Worm (Caenorhabditis elegans) whole organism, L4/young adult: ENCODE measurements around the gene ech-9.

Experiments used
- W03F9.2 ChIP-seq: fragments of 150-350 bp; optimal IDR thresholded peaks from 2 replicates; lab custom pipeline; 2014; ENCODE audit warnings: missing biosample characterization, missing genetic modification characterization
- dao-5 ChIP-seq: sonication (generic microtip); optimal IDR thresholded peaks from 2 replicates; lab custom pipeline; 2016; ENCODE audit warnings: missing genotype, missing genetic modification characterization, moderate library complexity, missing compliant biosample characterization
- him-1 ChIP-seq: sonication (generic microtip); optimal IDR thresholded peaks from 2 replicates; lab custom pipeline; 2016; ENCODE audit warnings: missing genotype, missing genetic modification reagents, missing genetic modification characterization, missing compliant biosample characterization

Gene ech-9

DNA sequence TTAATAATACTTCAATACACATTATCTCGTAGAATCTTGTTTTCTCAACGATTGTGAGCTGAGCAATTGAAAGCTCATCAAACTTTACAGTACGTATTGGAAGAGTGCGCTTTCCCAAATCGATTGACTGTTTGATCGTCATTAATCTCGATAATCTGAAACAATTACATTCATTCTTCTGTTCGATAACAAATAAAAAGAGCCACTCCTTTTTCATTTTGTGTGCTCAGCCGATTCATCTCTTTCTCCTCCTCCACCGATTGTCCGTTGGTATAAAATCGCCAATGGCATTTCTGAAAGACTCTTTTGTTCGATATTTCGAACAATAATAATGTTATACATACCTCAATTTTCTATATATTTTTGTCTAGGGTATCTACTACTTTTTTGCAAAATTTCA lies 11.4 kb downstream of the ech-9 start, which contains the start of gene nas-12:
Gene nas-12 (plus strand): TSS at position 301 of the 400 bp plus-strand sequence.
- no peak for TF ChIP-seq him-1 (tag; lab: Kevin White, UChicago)
- TF ChIP-seq W03F9.2 (tag; lab: Kevin White, UChicago), result no peak
- TF ChIP-seq dao-5 (tag; lab: Kevin White, UChicago), result no peak

DNA sequence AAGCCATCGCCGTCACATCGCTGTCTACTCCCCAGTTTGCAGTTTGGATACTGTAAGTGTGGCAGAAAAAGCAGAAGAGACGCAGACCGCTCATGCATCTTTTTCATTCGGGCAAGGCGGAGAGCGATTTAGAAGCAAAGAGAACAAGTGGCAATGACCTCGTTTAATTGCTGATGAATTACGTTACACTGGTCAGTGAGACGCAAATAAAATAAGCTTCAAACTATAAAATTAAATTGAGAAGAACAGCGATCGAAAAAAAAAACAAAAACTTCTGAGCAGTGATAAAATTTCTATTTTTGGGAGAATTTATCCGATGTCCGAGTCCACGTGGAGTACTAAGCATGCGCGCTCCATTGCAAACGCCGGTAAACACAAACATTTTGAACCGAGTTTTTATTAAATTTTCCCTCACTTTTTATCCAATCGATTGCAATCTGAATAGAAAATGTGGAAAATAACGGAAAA lies 13.0 kb downstream of the ech-9 start, which contains the start of gene C24F3.2:
Gene C24F3.2 (plus strand): TSS at position 418 of the 468 bp plus-strand sequence.
- TF ChIP-seq him-1 (tag; lab: Kevin White, UChicago) (peak; percentile 7), W03F9.2 (tag; lab: Kevin White, UChicago) (no peak), dao-5 (tag; lab: Kevin White, UChicago) (no peak)

DNA sequence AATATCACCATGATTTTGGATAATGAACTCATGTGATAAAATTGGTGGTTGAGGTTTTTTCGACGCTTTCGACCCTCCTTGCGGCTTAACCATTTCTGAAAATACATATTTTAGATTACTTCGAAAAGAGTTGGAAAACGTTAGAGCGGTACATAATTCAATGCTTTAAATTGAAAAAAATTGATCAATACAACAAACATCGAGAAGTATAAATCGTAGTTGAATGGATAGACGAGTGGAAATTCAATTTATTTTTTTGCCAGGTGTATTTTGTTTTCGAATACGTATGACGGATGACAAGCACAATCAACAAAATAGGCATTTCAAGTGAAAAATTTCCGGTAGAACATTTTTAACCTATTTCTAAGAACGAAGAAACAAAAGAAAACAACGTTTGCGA lies 13.9 kb downstream of the ech-9 start, which contains the start of gene tram-1:
Gene tram-1 (minus strand): TSS at position 101 of the 400 bp plus-strand sequence.
- TF ChIP-seq dao-5 (tag; lab: Kevin White, UChicago) (no peak), him-1 (tag; lab: Kevin White, UChicago) (no peak), W03F9.2 (tag; lab: Kevin White, UChicago) (no peak)

DNA sequence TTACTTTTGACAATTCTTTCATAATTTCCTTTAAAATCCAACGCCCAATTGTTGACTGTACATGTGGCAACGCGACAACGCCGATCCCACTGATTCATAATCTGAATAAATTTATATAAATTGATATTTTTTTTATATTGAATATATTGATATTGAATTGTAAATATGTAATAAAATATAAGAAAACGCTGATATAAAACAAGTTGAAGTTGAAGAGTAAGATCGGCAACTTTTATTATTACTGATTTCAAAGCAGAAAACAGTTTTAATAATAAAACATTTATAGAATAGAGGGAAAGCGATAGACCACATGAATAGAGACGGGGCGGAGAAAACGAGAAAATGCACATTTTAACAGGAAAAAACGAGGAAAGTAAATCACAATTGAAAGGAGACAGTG lies 15.9 kb downstream of the ech-9 start, which contains the start of gene qns-1:
Gene qns-1 (minus strand): TSS at position 101 of the 400 bp plus-strand sequence.
- TF ChIP-seq him-1 (tag; lab: Kevin White, UChicago) (no peak), W03F9.2 (tag; lab: Kevin White, UChicago) (no peak), dao-5 (tag; lab: Kevin White, UChicago) (no peak)

DNA sequence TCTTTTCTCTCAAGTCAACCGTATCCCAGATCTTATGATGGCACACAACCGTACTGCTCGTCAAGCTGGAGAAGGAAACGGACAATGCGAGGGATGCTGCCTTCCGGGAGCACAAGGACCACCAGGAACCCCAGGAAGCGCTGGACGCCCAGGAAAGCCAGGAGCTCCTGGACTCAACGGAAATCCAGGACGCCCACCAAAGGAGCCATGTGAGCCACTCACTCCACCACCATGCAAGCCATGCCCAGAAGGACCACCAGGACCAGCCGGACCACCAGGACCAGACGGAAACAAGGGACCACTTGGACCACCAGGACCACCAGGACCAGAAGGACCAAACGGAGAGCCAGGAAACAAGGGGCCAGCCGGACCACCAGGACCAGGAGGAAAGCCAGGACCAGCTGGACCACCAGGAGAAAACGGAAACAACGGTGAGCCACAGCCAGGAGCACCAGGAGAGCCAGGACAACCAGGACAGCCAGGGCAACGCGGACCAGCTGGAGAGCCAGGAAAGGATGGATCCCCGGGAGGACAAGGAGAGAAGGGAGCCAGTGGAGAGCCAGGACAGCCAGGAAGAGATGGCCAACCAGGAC lies 18.3 kb downstream of the ech-9 start:
- no peak for TF ChIP-seq him-1 (tag; lab: Kevin White, UChicago)
- TF ChIP-seq dao-5 (tag; lab: Kevin White, UChicago), result no peak
- TF ChIP-seq W03F9.2 (tag; lab: Kevin White, UChicago), result no peak

DNA sequence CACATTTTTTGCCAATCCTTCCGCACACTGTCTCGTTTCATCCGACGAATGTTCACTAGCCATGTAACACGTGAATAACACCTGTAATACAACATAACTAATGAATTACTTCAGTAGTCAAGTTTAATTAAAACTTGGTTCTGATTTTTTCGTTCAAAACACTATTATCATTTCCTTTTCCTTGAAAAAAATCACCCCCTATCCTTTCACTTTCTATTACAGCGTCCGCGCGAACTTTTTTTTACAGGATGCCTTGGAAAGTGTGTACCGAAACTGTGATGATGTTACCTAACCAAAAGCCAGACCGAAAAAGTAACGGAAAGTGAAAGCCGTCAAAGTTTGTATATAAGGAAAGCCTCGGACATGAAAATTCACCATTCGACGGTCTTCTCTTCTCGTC lies 19.1 kb downstream of the ech-9 start, which contains the start of gene col-124:
Gene col-124 (plus strand): TSS at position 374 of the 400 bp plus-strand sequence.
- TF ChIP-seq dao-5 (tag; lab: Kevin White, UChicago) (no peak), W03F9.2 (tag; lab: Kevin White, UChicago) (no peak), him-1 (tag; lab: Kevin White, UChicago) (no peak)

DNA sequence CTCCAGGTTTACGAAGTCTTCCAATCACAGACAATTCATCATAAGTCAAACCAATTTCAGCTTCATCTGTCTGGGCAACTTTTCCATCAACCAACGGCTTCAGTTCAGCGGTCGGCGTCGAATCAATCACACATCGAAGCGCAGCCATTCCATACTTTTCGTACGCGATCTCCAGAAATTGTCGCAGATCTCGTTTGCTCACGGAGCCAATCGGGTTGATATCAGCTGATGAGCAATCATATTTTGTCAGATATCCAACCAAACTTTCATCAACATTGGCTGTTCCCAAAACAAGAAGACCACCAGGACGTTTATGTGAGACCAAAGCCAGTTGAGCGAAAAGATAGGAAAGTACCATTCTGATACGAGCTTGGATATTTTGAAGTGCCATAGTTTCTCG lies 19.7 kb downstream of the ech-9 start:
- no peak for TF ChIP-seq him-1 (tag; lab: Kevin White, UChicago)
- TF ChIP-seq dao-5 (tag; lab: Kevin White, UChicago), result no peak
- TF ChIP-seq W03F9.2 (tag; lab: Kevin White, UChicago), result no peak

DNA sequence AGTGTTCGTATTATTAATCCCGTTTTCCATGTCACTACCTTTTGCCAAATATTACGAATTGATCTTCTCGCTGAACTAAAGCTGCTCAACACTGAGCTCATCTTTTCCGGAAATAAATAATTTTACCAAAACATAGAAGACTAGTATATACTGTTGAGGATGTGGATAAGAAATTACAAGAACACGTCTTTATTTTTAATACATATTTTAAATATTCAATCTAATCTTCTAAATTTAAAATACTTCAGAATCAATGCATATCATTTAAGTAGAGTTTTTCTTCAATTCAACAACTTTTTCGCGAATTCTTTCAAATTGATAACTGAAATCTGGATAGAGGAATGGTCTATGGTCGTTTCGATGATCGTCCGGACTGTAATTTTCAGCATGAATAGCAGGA lies 20.3 kb downstream of the ech-9 start, which contains the start of gene abt-1:
Gene abt-1 (minus strand): TSS at position 101 of the 400 bp plus-strand sequence.
- TF ChIP-seq dao-5 (tag; lab: Kevin White, UChicago), result no peak
- TF ChIP-seq him-1 (tag; lab: Kevin White, UChicago), result no peak
- TF ChIP-seq W03F9.2 (tag; lab: Kevin White, UChicago), result no peak

DNA sequence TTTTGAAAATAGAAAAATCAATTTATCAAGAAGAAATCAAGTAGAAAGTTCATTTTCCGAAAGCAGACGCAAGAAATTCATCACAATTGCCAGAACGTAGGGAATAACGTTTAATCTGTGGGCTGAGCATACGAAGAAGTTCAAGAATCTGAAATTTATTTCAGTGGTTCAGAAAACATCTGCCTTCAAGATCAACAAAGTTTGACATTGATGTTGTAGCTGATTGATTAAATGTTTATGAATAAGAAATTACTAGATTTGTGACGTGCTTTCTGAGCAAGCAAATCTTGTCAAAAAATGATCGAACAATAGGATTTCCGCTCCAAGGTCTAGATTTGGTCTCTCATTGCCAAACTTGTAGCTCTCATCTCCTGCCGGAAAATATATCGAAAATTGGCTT lies 28.9 kb downstream of the ech-9 start, which contains the start of gene K04D7.6:
Gene K04D7.6 (minus strand): TSS at position 101 of the 400 bp plus-strand sequence.
- TF ChIP-seq him-1 (tag; lab: Kevin White, UChicago) (no peak), W03F9.2 (tag; lab: Kevin White, UChicago) (no peak), dao-5 (tag; lab: Kevin White, UChicago) (no peak)

DNA sequence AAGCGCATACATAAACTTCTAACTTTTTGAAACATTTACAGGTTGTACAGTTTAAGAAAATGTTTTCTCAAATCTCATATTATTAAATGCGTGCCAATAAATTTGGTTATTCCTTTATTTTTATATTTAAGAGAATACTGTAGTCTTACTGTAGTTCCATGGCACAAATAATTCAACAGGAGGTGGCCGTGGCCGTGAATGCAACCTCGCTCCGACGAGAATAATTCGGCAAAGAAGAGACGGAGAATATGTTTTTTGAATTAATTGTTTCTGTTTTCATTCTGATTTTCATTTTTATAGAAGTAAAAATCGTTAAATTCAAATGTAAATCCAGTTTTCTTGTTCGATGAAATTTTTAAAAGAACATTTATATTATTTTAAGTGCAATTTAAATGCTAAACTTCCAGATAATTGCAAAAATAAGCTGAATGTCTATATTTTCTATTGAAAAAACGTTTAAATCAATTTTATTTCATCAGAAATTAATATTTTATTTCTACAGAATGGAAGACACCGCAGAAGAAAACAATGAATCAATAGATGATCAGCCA lies 37.7 kb downstream of the ech-9 start, which contains the start of gene gon-4:
Gene gon-4 (plus strand): TSS at position 501 of the 551 bp plus-strand sequence.
- TF ChIP-seq W03F9.2 (tag; lab: Kevin White, UChicago), result peak; percentile 50
- no peak for TF ChIP-seq dao-5 (tag; lab: Kevin White, UChicago)
- no peak for TF ChIP-seq him-1 (tag; lab: Kevin White, UChicago)

DNA sequence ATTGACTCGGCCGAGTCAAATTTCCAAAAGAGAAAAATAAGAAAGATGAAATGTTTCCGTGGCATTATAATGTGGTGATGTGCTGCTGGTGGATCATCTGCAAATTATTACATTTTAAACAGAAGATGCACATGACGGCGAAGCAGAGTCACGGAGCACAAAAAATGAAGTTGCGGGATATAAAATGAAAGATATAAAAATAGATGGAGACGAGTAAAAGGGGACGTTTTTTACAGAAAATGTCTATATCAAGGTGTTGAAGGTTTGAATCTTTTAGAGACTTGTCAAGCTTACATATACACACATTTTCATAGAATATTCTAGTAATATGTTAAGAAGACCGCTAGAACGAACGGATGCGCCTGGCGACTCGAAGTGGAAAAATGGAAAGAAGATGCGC lies 40.8 kb downstream of the ech-9 start, which contains the start of gene ptrg-1:
Gene ptrg-1 (minus strand): TSS at position 101 of the 400 bp plus-strand sequence.
- TF ChIP-seq dao-5 (tag; lab: Kevin White, UChicago) (no peak), him-1 (tag; lab: Kevin White, UChicago) (no peak), W03F9.2 (tag; lab: Kevin White, UChicago) (no peak)

DNA sequence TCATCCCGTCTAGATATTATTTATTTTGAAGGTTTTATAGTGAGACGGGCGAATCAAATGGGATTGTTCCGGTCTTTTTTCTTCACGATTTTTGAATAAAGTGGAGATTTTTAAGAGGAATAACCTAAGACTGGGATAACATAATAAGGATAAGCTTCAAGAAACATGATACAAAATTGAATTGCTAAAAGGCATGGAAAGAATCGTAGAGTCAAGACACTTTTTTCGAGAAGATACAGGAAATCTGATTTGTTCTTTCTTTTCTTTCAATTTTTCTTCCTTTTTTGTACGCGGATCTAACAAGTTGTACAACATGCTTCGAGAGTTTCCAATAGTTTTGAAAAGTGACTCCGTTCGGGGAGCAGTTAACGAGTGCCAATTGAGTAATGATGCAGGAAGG lies 43.6 kb downstream of the ech-9 start:
- TF ChIP-seq him-1 (tag; lab: Kevin White, UChicago), result no peak
- no peak for TF ChIP-seq dao-5 (tag; lab: Kevin White, UChicago)
- no peak for TF ChIP-seq W03F9.2 (tag; lab: Kevin White, UChicago)

DNA sequence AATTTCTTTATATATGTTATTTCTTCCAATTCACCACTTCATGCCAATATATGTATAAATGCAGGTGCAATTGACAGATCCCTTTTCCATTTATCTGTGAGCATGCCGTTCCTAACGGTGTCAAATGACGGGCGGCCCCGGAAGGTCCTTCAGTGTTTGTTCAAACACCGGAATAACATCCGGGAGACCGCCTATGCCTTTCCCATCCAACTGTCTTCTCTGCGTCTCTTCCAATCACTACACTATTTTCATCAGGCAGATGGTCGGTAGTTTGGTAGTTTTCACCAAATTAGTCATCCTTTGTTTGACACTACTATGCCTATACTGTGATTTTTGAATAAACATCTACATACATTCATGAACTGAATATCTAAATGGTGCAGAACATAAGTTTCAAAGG lies 44.5 kb downstream of the ech-9 start:
- TF ChIP-seq W03F9.2 (tag; lab: Kevin White, UChicago) (no peak), him-1 (tag; lab: Kevin White, UChicago) (no peak), dao-5 (tag; lab: Kevin White, UChicago) (no peak)
